Fruit fly (Drosophila melanogaster): ENCODE measurements around the gene CG11498.

The CG11498 gene

dm6 chr3R:30189836-30190235 lies 29.6 kb upstream of the CG11498 start (continued):
- TF ChIP-seq Oaz (GFP tag; IDR thresholded peaks at IDR 0.05) (peak; percentile 43; the same call in 1 of the 2 replicates), Aef1 (GFP tag; IDR thresholded peaks at IDR 0.05) (peak; percentile 79), CG14050 (GFP tag; IDR thresholded peaks at IDR 0.05) (peak; percentile 64), Oli (tag; optimal IDR thresholded peaks at IDR 0.05) (peak; percentile 81), CG3847 (GFP tag; IDR thresholded peaks at IDR 0.05) (peak; percentile 52; the same call in 1 of the 2 replicates), psq (GFP tag; optimal IDR thresholded peaks at IDR 0.05) (no peak), Ptx1 (GFP tag; IDR thresholded peaks at IDR 0.05) (peak; percentile 87), CG4730 (GFP tag; IDR thresholded peaks at IDR 0.05) (peak; percentile 67), CG5245 (GFP tag; optimal IDR thresholded peaks at IDR 0.05) (peak; percentile 63), ewg (GFP tag; optimal IDR thresholded peaks at IDR 0.05) (peak; percentile 61), Mad (GFP tag; optimal IDR thresholded peaks at IDR 0.05) (no peak), chif (GFP tag; optimal IDR thresholded peaks at IDR 0.05) (peak; percentile 54 to 70), twi (tag; optimal IDR thresholded peaks at IDR 0.05) (peak; percentile 27), lmd (GFP tag; IDR thresholded peaks at IDR 0.05) (peak; percentile 85), Doc2 (GFP tag; IDR thresholded peaks at IDR 0.05) (peak; percentile 38; the same call in 1 of the 2 replicates), ems (GFP tag; optimal IDR thresholded peaks at IDR 0.05) (peak; percentile 24), dm (GFP tag; optimal IDR thresholded peaks at IDR 0.05) (no peak), CG1647 (GFP tag; optimal IDR thresholded peaks at IDR 0.05) (peak; percentile 13), ham (GFP tag; IDR thresholded peaks at IDR 0.05) (no peak), unpg (GFP tag; optimal IDR thresholded peaks at IDR 0.05) (peak; percentile 79), CG4424 (GFP tag; optimal IDR thresholded peaks at IDR 0.05) (peak; percentile 62), unc-4 (GFP tag; IDR thresholded peaks at IDR 0.05; ENCODE audit: partially characterized antibody) (no peak), CrebB (tag; optimal IDR thresholded peaks at IDR 0.05) (peak; percentile 15), tgo (GFP tag; IDR thresholded peaks at IDR 0.05) (peak; percentile 78), Ssrp (tag; optimal IDR thresholded peaks at IDR 0.05) (peak; percentile 75), Usf (GFP tag; optimal IDR thresholded peaks at IDR 0.05) (peak; percentile 16), ac (GFP tag; optimal IDR thresholded peaks at IDR 0.05) (no peak), BEAF-32 (GFP tag; optimal IDR thresholded peaks at IDR 0.05) (no peak), Opbp (GFP tag; IDR thresholded peaks at IDR 0.05; ENCODE audit: partially characterized antibody) (no peak), CG13624 (GFP tag; optimal IDR thresholded peaks at IDR 0.05) (peak; percentile 32), vnd (GFP tag; IDR thresholded peaks at IDR 0.05; ENCODE audit: partially characterized antibody) (no peak), Vsx1 (GFP tag; optimal IDR thresholded peaks at IDR 0.05) (peak; percentile 66), sisA (GFP tag; IDR thresholded peaks at IDR 0.05) (peak; percentile 82), CG10274 (GFP tag; optimal IDR thresholded peaks at IDR 0.05) (peak; percentile 51), odd (GFP tag; optimal IDR thresholded peaks at IDR 0.05) (peak; percentile 60), pum (GFP tag; optimal IDR thresholded peaks at IDR 0.05) (peak; percentile 59), CG31224 (GFP tag; IDR thresholded peaks at IDR 0.05) (peak; percentile 68), en (GFP tag; optimal IDR thresholded peaks at IDR 0.05) (peak; percentile 22), Blimp-1 (GFP tag; optimal IDR thresholded peaks at IDR 0.05) (peak; percentile 87), vvl (GFP tag; IDR thresholded peaks at IDR 0.05) (peak; percentile 89), row (GFP tag; IDR thresholded peaks at IDR 0.05) (peak; percentile 77), CG4328 (GFP tag; optimal IDR thresholded peaks at IDR 0.05) (peak; percentile 62), ATbp (GFP tag; optimal IDR thresholded peaks at IDR 0.05) (peak; percentile 85), chm (GFP tag; IDR thresholded peaks at IDR 0.05) (peak; percentile 76), fd3F (GFP tag; optimal IDR thresholded peaks at IDR 0.05) (peak; percentile 53), CG30020 (tag; optimal IDR thresholded peaks at IDR 0.05) (peak; percentile 2), Ada2b (GFP tag; IDR thresholded peaks at IDR 0.05) (peak; percentile 87), CG1529 (GFP tag; optimal IDR thresholded peaks at IDR 0.05) (peak; percentile 57), Jarid2 (GFP tag; optimal IDR thresholded peaks at IDR 0.05) (no peak), croc (GFP tag; conservative IDR thresholded peaks at IDR 0.05) (peak; percentile 65), repo (GFP tag; optimal IDR thresholded peaks at IDR 0.05) (peak; percentile 30)
